Worm (Caenorhabditis elegans) whole organism, early embryonic: ENCODE measurements around the gene trx-1.

Experiments used
- B0310.2 ChIP-seq: sonication (generic microtip); optimal IDR thresholded peaks from 2 replicates; lab custom pipeline; 2016; ENCODE audit warnings: mild to moderate bottlenecking, missing genetic modification characterization, missing compliant biosample characterization
- aly-1 ChIP-seq: sonication (generic microtip); optimal IDR thresholded peaks from 2 replicates; lab custom pipeline; 2016; ENCODE audit warnings: missing genetic modification characterization, missing compliant biosample characterization
- ets-7 ChIP-seq: sonication (generic microtip); optimal IDR thresholded peaks from 2 replicates; lab custom pipeline; 2016; ENCODE audit warnings: missing genotype, missing genetic modification characterization, missing compliant biosample characterization
- hmg-4 ChIP-seq: fragments of 200-800 bp; sonication (Bioruptor generic); optimal IDR thresholded peaks from 2 replicates; lab custom pipeline; 2018; ENCODE audit warnings: mild to moderate bottlenecking, missing genetic modification characterization, missing compliant biosample characterization
- pes-1 ChIP-seq: fragments of 200-800 bp; sonication (Bioruptor generic); IDR thresholded peaks from 2 replicates; pipeline ENCODE4 v1.3.6; 2022; ENCODE audit warnings: missing genetic modification reagents, missing genetic modification characterization, missing compliant biosample characterization
- scrt-1 ChIP-seq: fragments of 200-800 bp; sonication (Bioruptor generic); IDR thresholded peaks from 2 replicates; pipeline ENCODE4 v1.3.6; 2022; ENCODE audit warnings: missing genetic modification characterization, missing compliant biosample characterization

- peak; percentile 83 for TF ChIP-seq aly-1
- peak; percentile 76 for TF ChIP-seq B0310.2 (tag; lab: Kevin White, UChicago)
- TF ChIP-seq hmg-4: peak; percentile 91
- TF ChIP-seq scrt-1 (GFP tag; lab: Robert Waterston, UW): peak; percentile 90
- peak; percentile 91 for TF ChIP-seq pes-1 (GFP tag; lab: Robert Waterston, UW)
- peak; percentile 91 for TF ChIP-seq ets-7
Measured at ce11 chrII:7708540-7708939, 44.9 kb downstream of the trx-1 start, which contains the start of gene B0495.9.
